Worm (Caenorhabditis elegans): ENCODE measurements around the gene fbxc-45.

DNA sequence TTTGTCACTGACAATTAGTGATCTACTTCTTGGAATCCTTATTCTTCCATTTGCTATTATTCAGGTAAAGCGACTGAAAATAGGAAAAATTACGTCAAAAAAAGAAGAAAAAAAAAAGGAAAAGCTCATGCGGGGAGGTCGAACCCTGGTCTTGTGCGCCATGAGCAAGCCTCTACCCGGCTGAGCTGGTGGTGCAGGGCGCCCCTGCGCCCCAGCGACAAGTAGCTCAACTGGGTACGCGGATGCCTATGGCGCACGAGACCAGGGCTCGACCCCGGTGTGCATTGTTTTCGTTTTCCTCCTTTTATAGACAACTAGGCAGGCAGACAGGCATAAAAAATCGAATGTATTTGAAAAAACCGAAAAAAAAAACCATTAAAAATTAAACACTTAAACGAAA lies 38.2 kb upstream of the fbxc-45 start:
- TF ChIP-seq lin-15B (tag; optimal IDR thresholded peaks at IDR 0.05) (no peak), lin-39 (tag; optimal IDR thresholded peaks at IDR 0.05) (no peak), zag-1 (tag; optimal IDR thresholded peaks at IDR 0.05) (no peak), pha-4 (tag; optimal IDR thresholded peaks at IDR 0.05) (no peak)
